Fruit fly (Drosophila melanogaster): ENCODE results near the gene CG34375.
A peak's percentile ranks its signal among the peaks of the same experiment; 100 is the strongest.

The CG34375 gene

dm6 chr3R:23048690-23049118, 38.3 kb upstream of the CG34375 start (continued):
- TF ChIP-seq chinmo (GFP tag; IDR thresholded peaks at IDR 0.05; ENCODE audit: partially characterized antibody), result no peak
- TF ChIP-seq CG18011 (GFP tag; optimal IDR thresholded peaks at IDR 0.05), result no peak
- peak; percentile 66 for TF ChIP-seq CG12104 (GFP tag; optimal IDR thresholded peaks at IDR 0.05)
- TF ChIP-seq CG2875 (GFP tag; optimal IDR thresholded peaks at IDR 0.05), result peak; percentile 68
- TF ChIP-seq ash1 (GFP tag; optimal IDR thresholded peaks at IDR 0.05), result no peak
- TF ChIP-seq B-H1 (GFP tag; IDR thresholded peaks at IDR 0.05), result no peak; the same call in 2 of the 3 replicates
- peak; percentile 40 for TF ChIP-seq CG15011 (GFP tag; optimal IDR thresholded peaks at IDR 0.05)
- TF ChIP-seq CG14965 (GFP tag; optimal IDR thresholded peaks at IDR 0.05; ENCODE audit: borderline replicate concordance), result no peak
- TF ChIP-seq MTF-1 (GFP tag; optimal IDR thresholded peaks at IDR 0.05; ENCODE audit: borderline replicate concordance), result no peak
- peak; percentile 25 to 87 for TF ChIP-seq Hr51 (GFP tag; optimal IDR thresholded peaks at IDR 0.05)
- TF ChIP-seq CG8388 (GFP tag; optimal IDR thresholded peaks at IDR 0.05), result peak; percentile 84
- peak; percentile 69 for TF ChIP-seq NfI (GFP tag; optimal IDR thresholded peaks at IDR 0.05)
- TF ChIP-seq CG12219 (GFP tag; optimal IDR thresholded peaks at IDR 0.05), result peak; percentile 58
- TF ChIP-seq amos (GFP tag; IDR thresholded peaks at IDR 0.05; ENCODE audit: partially characterized antibody), result no peak; the same call in 1 of the 2 replicates
- TF ChIP-seq gro (GFP tag; optimal IDR thresholded peaks at IDR 0.05), result peak; percentile 24
- no peak for TF ChIP-seq btn (GFP tag; optimal IDR thresholded peaks at IDR 0.05)
- TF ChIP-seq CG2889 (GFP tag; IDR thresholded peaks at IDR 0.05), result no peak
- peak; percentile 74 for TF ChIP-seq Xbp1 (GFP tag; optimal IDR thresholded peaks at IDR 0.05)
- TF ChIP-seq fu2 (GFP tag; optimal IDR thresholded peaks at IDR 0.05), result no peak
- TF ChIP-seq CG5180 (GFP tag; optimal IDR thresholded peaks at IDR 0.05), result peak; percentile 67
- peak; percentile 43 for TF ChIP-seq CG12071 (GFP tag; optimal IDR thresholded peaks at IDR 0.05)
- TF ChIP-seq CG2712 (tag; optimal IDR thresholded peaks at IDR 0.05), result peak; percentile 88
- TF ChIP-seq CG8478 (optimal IDR thresholded peaks at IDR 0.05), result no peak
- no peak for TF ChIP-seq CG7928 (GFP tag; optimal IDR thresholded peaks at IDR 0.05)
- peak; percentile 52; the same call in 1 of the 2 replicates for TF ChIP-seq CG4730 (GFP tag; IDR thresholded peaks at IDR 0.05)
- TF ChIP-seq CG12769 (tag; optimal IDR thresholded peaks at IDR 0.05), result no peak
- TF ChIP-seq BtbVII (GFP tag; optimal IDR thresholded peaks at IDR 0.05), result peak; percentile 16
- peak; percentile 48 for TF ChIP-seq CG1602 (GFP tag; optimal IDR thresholded peaks at IDR 0.05)
- peak; percentile 32; the same call in 1 of the 2 replicates for TF ChIP-seq CG1024 (GFP tag; IDR thresholded peaks at IDR 0.05)
- no peak for TF ChIP-seq abd-A (tag; optimal IDR thresholded peaks at IDR 0.05)
- peak; percentile 60 for TF ChIP-seq CG4820 (GFP tag; optimal IDR thresholded peaks at IDR 0.05)
- TF ChIP-seq nom (GFP tag; optimal IDR thresholded peaks at IDR 0.05), result peak; percentile 36
- peak; percentile 52; the same call in 2 of the 3 replicates for TF ChIP-seq CG14050 (GFP tag; IDR thresholded peaks at IDR 0.05)
- no peak for TF ChIP-seq CG2129 (GFP tag; IDR thresholded peaks at IDR 0.05; ENCODE audit: partially characterized antibody)
- no peak for TF ChIP-seq CG11398 (GFP tag; optimal IDR thresholded peaks at IDR 0.05)
- peak; percentile 50; the same call in 1 of the 2 replicates for TF ChIP-seq CG17328 (GFP tag; IDR thresholded peaks at IDR 0.05)
- TF ChIP-seq CG6254 (GFP tag; optimal IDR thresholded peaks at IDR 0.05), result peak; percentile 59
- no peak for TF ChIP-seq zfh1 (GFP tag; IDR thresholded peaks at IDR 0.05)
- TF ChIP-seq CG4854 (GFP tag; optimal IDR thresholded peaks at IDR 0.05), result peak; percentile 33
- no peak for TF ChIP-seq bbx (GFP tag; IDR thresholded peaks at IDR 0.05; ENCODE audit: partially characterized antibody)
- no peak for TF ChIP-seq tna (GFP tag; IDR thresholded peaks at IDR 0.05; ENCODE audit: partially characterized antibody)
- TF ChIP-seq H15 (GFP tag; IDR thresholded peaks at IDR 0.05), result peak; percentile 51; the same call in 1 of the 3 replicates
- TF ChIP-seq CG14710 (tag; optimal IDR thresholded peaks at IDR 0.05), result peak; percentile 74
- no peak for TF ChIP-seq Opbp (GFP tag; IDR thresholded peaks at IDR 0.05; ENCODE audit: partially characterized antibody)
- TF ChIP-seq croc (GFP tag; conservative IDR thresholded peaks at IDR 0.05), result peak; percentile 66; the same call in 2 of the 3 replicates
- peak; percentile 74 for TF ChIP-seq CG10267 (tag; optimal IDR thresholded peaks at IDR 0.05)
- TF ChIP-seq E2f2 (GFP tag; IDR thresholded peaks at IDR 0.05), result peak; percentile 59; the same call in 1 of the 2 replicates
- no peak for TF ChIP-seq CG7745 (tag; optimal IDR thresholded peaks at IDR 0.05)
- TF ChIP-seq chn (GFP tag; optimal IDR thresholded peaks at IDR 0.05), result peak; percentile 31
